Worm (Caenorhabditis elegans): ENCODE measurements around the gene sams-3.

The sams-3 gene

ce11 chrIV:5805477-5805876 is 43.0 kb upstream of the sams-3 start (continued):
- no peak for TF ChIP-seq repo-1 (tag; optimal IDR thresholded peaks at IDR 0.05)
- TF ChIP-seq tbp1 (GFP tag; optimal IDR thresholded peaks at IDR 0.05): no peak
- no peak for TF ChIP-seq C17E4.6 (GFP tag; IDR thresholded peaks at IDR 0.05)
- TF ChIP-seq pbrm-1 (GFP tag; IDR thresholded peaks at IDR 0.05): 0 out of 2 replicates have a peak, but pooled peaks have one; percentile 41
- no peak for TF ChIP-seq let-526 (GFP tag; IDR thresholded peaks at IDR 0.05)
- TF ChIP-seq die-1 (tag; optimal IDR thresholded peaks at IDR 0.05): no peak
- no peak for TF ChIP-seq rcor-1 (GFP tag; IDR thresholded peaks at IDR 0.05)
- no peak for TF ChIP-seq ama-1 (optimal IDR thresholded peaks at IDR 0.05)
- no peak for TF ChIP-seq ama-1 (GFP tag; optimal IDR thresholded peaks at IDR 0.05)
- TF ChIP-seq nhr-179 (tag; optimal IDR thresholded peaks at IDR 0.05): no peak
- TF ChIP-seq T26A5.8 (tag; optimal IDR thresholded peaks at IDR 0.05): no peak
- no peak for TF ChIP-seq aptf-2 (GFP tag; conservative IDR thresholded peaks at IDR 0.05)
- TF ChIP-seq chd-7 (tag; optimal IDR thresholded peaks at IDR 0.05): no peak
- no peak for TF ChIP-seq nhr-120 (GFP tag; IDR thresholded peaks at IDR 0.05)

- no peak for TF ChIP-seq ztf-22 (GFP tag; optimal IDR thresholded peaks at IDR 0.05)
- no peak for TF ChIP-seq bed-1 (GFP tag; IDR thresholded peaks at IDR 0.05)
- no peak for TF ChIP-seq ceh-27 (GFP tag; optimal IDR thresholded peaks at IDR 0.05)
- no peak for TF ChIP-seq lin-35 (GFP tag; optimal IDR thresholded peaks at IDR 0.05)
- TF ChIP-seq aptf-2 (GFP tag; conservative IDR thresholded peaks at IDR 0.05): no peak
Observed at ce11 chrIV:5806348-5806747, 42.1 kb upstream of the sams-3 start.

ce11 chrIV:5806909-5807308 is 41.5 kb upstream of the sams-3 start, which contains the start of gene lntl-1:
TSS of gene lntl-1 (minus strand) at chrIV:5807093.
- TF ChIP-seq nfyb-1 (GFP tag; IDR thresholded peaks at IDR 0.05) (0 out of 2 replicates have a peak, but pooled peaks have one; percentile 52), F10E7.11 (tag; optimal IDR thresholded peaks at IDR 0.05) (no peak)

- TF ChIP-seq F52B5.7 (tag; optimal IDR thresholded peaks at IDR 0.05) (no peak), attf-3 (GFP tag; conservative IDR thresholded peaks at IDR 0.05) (no peak), lin-35 (GFP tag; optimal IDR thresholded peaks at IDR 0.05) (no peak), F10E7.11 (tag; optimal IDR thresholded peaks at IDR 0.05) (no peak), ceh-79 (tag; optimal IDR thresholded peaks at IDR 0.05) (no peak), unc-62 (GFP tag; optimal IDR thresholded peaks at IDR 0.05) (no peak)
Observed at ce11 chrIV:5809733-5810132, 38.7 kb upstream of the sams-3 start.

- no peak for TF ChIP-seq rcor-1 (GFP tag; IDR thresholded peaks at IDR 0.05)
- no peak for TF ChIP-seq bed-2 (GFP tag; IDR thresholded peaks at IDR 0.05)
- TF ChIP-seq sptf-2 (GFP tag; optimal IDR thresholded peaks at IDR 0.05): no peak
- TF ChIP-seq hsf-1 (GFP tag; IDR thresholded peaks at IDR 0.05): 0 out of 2 replicates have a peak, but pooled peaks have one; percentile 20
- no peak for TF ChIP-seq snpc-4 (GFP tag; optimal IDR thresholded peaks at IDR 0.05)
- TF ChIP-seq snpc-4 (tag; optimal IDR thresholded peaks at IDR 0.05): peak in 1 of 4 experiments; percentile 77
- no peak for TF ChIP-seq F57A8.1 (GFP tag; optimal IDR thresholded peaks at IDR 0.05)
- peak; percentile 71 for TF ChIP-seq hrde-1 (tag; optimal IDR thresholded peaks at IDR 0.05; ENCODE audit: borderline replicate concordance)
- TF ChIP-seq madf-6 (GFP tag; IDR thresholded peaks at IDR 0.05): 0 out of 2 replicates have a peak, but pooled peaks have one; percentile 23
Observed at ce11 chrIV:5811079-5811622, 37.3 kb upstream of the sams-3 start.

Data from whole organism, young adult.